Fruit fly (Drosophila melanogaster): Measurements from ENCODE around the gene RhoGAP100F.

DNA sequence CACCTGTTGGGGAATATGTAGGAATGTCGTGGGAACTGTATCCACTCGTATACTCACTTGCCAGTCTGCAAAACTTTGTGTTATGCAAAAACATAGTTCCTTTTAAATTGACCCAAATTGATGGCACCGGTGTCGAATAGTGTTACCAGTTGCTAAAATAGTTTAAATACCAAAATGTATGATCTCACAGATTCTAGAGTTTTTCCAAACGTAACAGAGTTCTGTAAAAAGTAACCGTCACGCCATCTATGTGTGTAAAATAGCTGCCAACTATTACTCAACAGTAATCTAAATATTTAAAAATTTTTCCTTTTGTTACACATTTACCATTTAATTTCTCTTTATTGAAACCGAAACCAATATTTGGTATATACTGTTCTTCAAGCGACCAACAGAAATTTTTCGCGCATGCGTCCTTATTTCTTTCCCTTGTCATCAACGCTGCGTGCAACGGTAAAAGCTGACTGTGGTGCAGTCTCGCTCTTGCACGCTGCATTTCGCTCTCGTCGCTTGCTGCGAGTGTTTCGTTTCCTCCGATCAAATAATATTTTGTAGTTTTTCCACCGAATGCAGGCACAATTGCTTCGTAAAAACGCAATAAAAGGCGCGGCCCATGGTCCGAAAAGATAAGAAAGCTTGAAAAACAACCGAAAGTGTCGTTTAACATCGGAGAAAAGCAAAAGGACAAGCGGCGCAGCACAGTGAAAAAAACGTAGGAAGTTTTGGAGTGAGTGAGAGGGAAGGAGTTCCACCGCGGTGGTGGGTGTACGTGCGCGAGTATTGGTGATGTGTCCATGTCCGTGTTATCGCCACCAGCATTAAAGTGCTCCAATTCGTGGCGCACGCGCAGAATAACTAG lies at the start of gene RhoGAP100F, which contains the start of gene FeCH:
- peak; percentile 73 to 88 for TF ChIP-seq CTCF (optimal IDR thresholded peaks at IDR 0.05)
- no peak for TF ChIP-seq CG8478 (optimal IDR thresholded peaks at IDR 0.05)

Measured in S2 (cell line).